Worm (Caenorhabditis elegans) whole organism, L1 larva: ENCODE measurements around the gene C49G7.13.

Source experiments
- snu-23 ChIP-seq: sonication (generic microtip); optimal IDR thresholded peaks from 2 replicates; lab custom pipeline; 2016; ENCODE audit warnings: missing genetic modification characterization, missing compliant biosample characterization
- sox-4 ChIP-seq: sonication (generic microtip); optimal IDR thresholded peaks from 2 replicates; lab custom pipeline; 2016; ENCODE audit warnings: missing genetic modification characterization, missing compliant biosample characterization

- no peak for TF ChIP-seq snu-23 (GFP tag; lab: Kevin White, UChicago)
- no peak for TF ChIP-seq sox-4 (tag; lab: Kevin White, UChicago)
These were observed 19.1 kb downstream of the C49G7.13 start, which contains the start of gene djr-1.2 for ce11 chrV:4055025-4055424.
